Fruit fly (Drosophila melanogaster) whole organism, adult: ENCODE data around the gene CG14034.

Source experiments
- CG11617 ChIP-seq: fragments of 200-800 bp; sonication (Bioruptor generic); optimal IDR thresholded peaks from 2 replicates; lab custom pipeline; 2017; ENCODE audit warnings: mild to moderate bottlenecking, missing biosample characterization, missing genetic modification reagents, missing genetic modification characterization
- CG12768 ChIP-seq: fragments of 200-800 bp; sonication (Bioruptor generic); optimal IDR thresholded peaks from 2 replicates; lab custom pipeline; 2017; ENCODE audit warnings: missing biosample characterization, missing genetic modification characterization, mild to moderate bottlenecking, moderate library complexity, missing genetic modification reagents
- CG14711 ChIP-seq: fragments of 200-800 bp; sonication (Bioruptor generic); optimal IDR thresholded peaks from 2 replicates; lab custom pipeline; 2018; ENCODE audit warnings: missing biosample characterization, mild to moderate bottlenecking, missing genetic modification characterization, moderate library complexity
- CG1620 ChIP-seq: fragments of 200-800 bp; sonication (Bioruptor generic); optimal IDR thresholded peaks from 2 replicates; lab custom pipeline; 2016; ENCODE audit warnings: missing biosample characterization, missing genetic modification characterization
- CG33017 ChIP-seq: fragments of 200-800 bp; sonication (Bioruptor generic); optimal IDR thresholded peaks from 2 replicates; lab custom pipeline; 2018; ENCODE audit warnings: missing biosample characterization, mild to moderate bottlenecking, missing genetic modification characterization, moderate library complexity
- CG5204 ChIP-seq: fragments of 200-800 bp; sonication (Bioruptor generic); optimal IDR thresholded peaks from 2 replicates; lab custom pipeline; 2016; ENCODE audit warnings: missing biosample characterization, missing genetic modification characterization
- CG7045 ChIP-seq: fragments of 200-800 bp; sonication (Bioruptor generic); optimal IDR thresholded peaks from 2 replicates; lab custom pipeline; 2017; ENCODE audit warnings: missing biosample characterization, mild to moderate bottlenecking, missing genetic modification characterization
- CG7101 ChIP-seq: fragments of 200-800 bp; sonication (Bioruptor generic); optimal IDR thresholded peaks from 2 replicates; lab custom pipeline; 2018; ENCODE audit warnings: missing biosample characterization, mild to moderate bottlenecking, missing genetic modification characterization, moderate library complexity
- Clk ChIP-seq: fragments of 200-800 bp; sonication (Bioruptor generic); optimal IDR thresholded peaks from 2 replicates; lab custom pipeline; 2017; ENCODE audit warnings: missing biosample characterization, missing genetic modification characterization
- Crg-1 ChIP-seq: fragments of 200-800 bp; sonication (Bioruptor generic); optimal IDR thresholded peaks from 2 replicates; lab custom pipeline; 2016; ENCODE audit warnings: missing biosample characterization, missing genetic modification characterization
- Hr96 ChIP-seq: fragments of 200-800 bp; sonication (Bioruptor generic); optimal IDR thresholded peaks from 2 replicates; lab custom pipeline; 2016; ENCODE audit warnings: missing biosample characterization, missing genetic modification characterization
- Mnt ChIP-seq: fragments of 200-800 bp; sonication (Bioruptor generic); optimal IDR thresholded peaks from 2 replicates; lab custom pipeline; 2016; ENCODE audit warnings: missing biosample characterization, mild to moderate bottlenecking, missing genetic modification characterization
- bab1 ChIP-seq: fragments of 200-800 bp; sonication (Bioruptor generic); optimal IDR thresholded peaks from 3 replicates; lab custom pipeline; 2019; ENCODE audit warnings: missing biosample characterization, mild to moderate bottlenecking, missing genetic modification characterization, moderate library complexity
- cic ChIP-seq: fragments of 200-800 bp; sonication (Bioruptor generic); optimal IDR thresholded peaks from 2 replicates; lab custom pipeline; 2017; ENCODE audit warnings: missing biosample characterization, mild to moderate bottlenecking, missing genetic modification characterization, moderate library complexity
- cnc ChIP-seq, 2 experiments: fragments of >200 bp; optimal IDR thresholded peaks; 2 replicates each; lab custom pipeline; 2017
- kay ChIP-seq: fragments of 200-800 bp; sonication (Bioruptor generic); peaks from one replicate; lab custom pipeline; 2016; ENCODE audit warnings: missing biosample characterization, missing genetic modification characterization, borderline replicate concordance
- ovo ChIP-seq: fragments of 200-800 bp; sonication (Bioruptor generic); optimal IDR thresholded peaks from 2 replicates; lab custom pipeline; 2016; ENCODE audit warnings: missing biosample characterization, missing genetic modification characterization
- pad ChIP-seq: fragments of 200-800 bp; sonication (Bioruptor generic); optimal IDR thresholded peaks from 3 replicates; lab custom pipeline; 2017; ENCODE audit warnings: missing biosample characterization, missing genetic modification characterization, mild to moderate bottlenecking, moderate library complexity, missing genetic modification reagents
- tj ChIP-seq: fragments of 200-800 bp; sonication (Bioruptor generic); optimal IDR thresholded peaks from 3 replicates; lab custom pipeline; 2017; ENCODE audit warnings: missing biosample characterization, mild to moderate bottlenecking, missing genetic modification characterization, moderate library complexity
- toe ChIP-seq: fragments of 200-800 bp; sonication (Bioruptor generic); optimal IDR thresholded peaks from 2 replicates; lab custom pipeline; 2016; ENCODE audit warnings: missing biosample characterization, missing genetic modification characterization

Gene CG14034

DNA sequence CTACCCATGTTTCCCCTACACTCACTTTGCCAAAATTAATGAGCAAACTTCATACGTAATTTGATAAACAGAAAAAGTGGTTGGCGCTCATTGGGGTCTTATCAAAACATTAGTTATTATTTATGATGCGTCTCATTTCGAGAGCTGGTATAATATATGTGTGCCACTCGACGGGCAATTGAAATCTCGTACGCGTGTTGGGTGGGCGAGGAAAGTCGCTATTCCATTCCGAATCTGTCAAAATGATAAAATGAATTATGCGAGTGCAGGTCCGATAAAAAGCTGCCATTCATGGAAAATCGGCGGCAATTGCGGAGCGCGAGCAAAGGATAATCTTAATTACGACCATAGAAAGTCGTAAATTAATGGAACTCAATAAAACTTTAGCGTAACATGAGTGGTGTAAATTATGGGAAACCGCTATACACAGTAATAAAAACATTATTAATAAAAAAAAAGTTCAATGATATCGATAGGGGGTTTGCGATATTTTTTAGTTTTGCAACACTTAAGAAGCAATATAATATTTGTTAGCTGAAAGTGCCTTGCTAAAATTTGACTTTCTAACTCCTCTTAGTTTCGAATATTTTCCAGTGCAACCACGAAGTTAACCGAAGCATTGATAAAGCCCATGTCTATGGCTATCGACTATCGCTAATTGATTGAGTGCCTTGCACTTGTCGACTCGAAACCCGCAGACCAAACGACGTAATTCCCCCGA is 26.0 kb upstream of the CG14034 start:
- peak; percentile 16 for TF ChIP-seq Clk (GFP tag; lab: Kevin White, UChicago)
- peak; percentile 25 for TF ChIP-seq ovo (GFP tag; lab: Kevin White, UChicago)
- no peak for TF ChIP-seq cnc (optimal IDR thresholded peaks at IDR 0.05; lab: Kevin White, UChicago)
- TF ChIP-seq CG12768: peak; percentile 30
- peak; percentile 69 for TF ChIP-seq CG11617 (GFP tag; lab: Kevin White, UChicago)
- peak; percentile 70 for TF ChIP-seq CG7101 (tag; lab: Kevin White, UChicago)
- TF ChIP-seq toe (GFP tag; lab: Kevin White, UChicago): peak; percentile 4
- peak; percentile 53 for TF ChIP-seq kay (GFP tag; lab: Kevin White, UChicago)
- peak; percentile 27 for TF ChIP-seq Hr96 (GFP tag; lab: Kevin White, UChicago)
- TF ChIP-seq CG14711: peak; percentile 52
- peak; percentile 57 for TF ChIP-seq CG33017 (tag; lab: Kevin White, UChicago)
- peak; percentile 23 for TF ChIP-seq CG7045
- TF ChIP-seq pad (GFP tag; lab: Kevin White, UChicago): peak; percentile 10
- peak; percentile 67 for TF ChIP-seq cic (GFP tag; lab: Kevin White, UChicago)
- peak; percentile 13 for TF ChIP-seq Crg-1 (GFP tag; lab: Kevin White, UChicago)
- TF ChIP-seq Mnt: no peak
- TF ChIP-seq CG5204 (GFP tag; lab: Kevin White, UChicago): peak; percentile 55
- peak; percentile 15 for TF ChIP-seq tj
- no peak for TF ChIP-seq CG1620 (GFP tag; lab: Kevin White, UChicago)
- no peak for TF ChIP-seq bab1

DNA sequence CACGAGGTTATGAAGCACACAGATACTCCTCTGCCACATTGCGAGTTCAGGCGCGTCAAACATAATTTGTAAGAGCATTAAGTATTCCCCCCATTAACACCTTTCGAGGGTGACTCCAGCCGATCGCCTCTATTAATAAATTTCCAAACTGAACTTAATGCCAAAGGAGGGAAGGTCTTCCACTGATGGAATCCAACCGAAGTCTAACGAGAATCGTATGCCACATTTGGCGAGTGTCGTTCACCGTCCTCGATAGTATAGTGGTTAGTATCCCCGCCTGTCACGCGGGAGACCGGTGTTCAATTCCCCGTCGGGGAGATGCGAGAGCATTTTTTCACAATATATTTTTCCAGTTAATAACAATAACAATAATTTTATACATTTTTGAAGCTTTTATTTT is 24.2 kb upstream of the CG14034 start:
- TF ChIP-seq CG14711: no peak
- TF ChIP-seq bab1: peak; percentile 9

DNA sequence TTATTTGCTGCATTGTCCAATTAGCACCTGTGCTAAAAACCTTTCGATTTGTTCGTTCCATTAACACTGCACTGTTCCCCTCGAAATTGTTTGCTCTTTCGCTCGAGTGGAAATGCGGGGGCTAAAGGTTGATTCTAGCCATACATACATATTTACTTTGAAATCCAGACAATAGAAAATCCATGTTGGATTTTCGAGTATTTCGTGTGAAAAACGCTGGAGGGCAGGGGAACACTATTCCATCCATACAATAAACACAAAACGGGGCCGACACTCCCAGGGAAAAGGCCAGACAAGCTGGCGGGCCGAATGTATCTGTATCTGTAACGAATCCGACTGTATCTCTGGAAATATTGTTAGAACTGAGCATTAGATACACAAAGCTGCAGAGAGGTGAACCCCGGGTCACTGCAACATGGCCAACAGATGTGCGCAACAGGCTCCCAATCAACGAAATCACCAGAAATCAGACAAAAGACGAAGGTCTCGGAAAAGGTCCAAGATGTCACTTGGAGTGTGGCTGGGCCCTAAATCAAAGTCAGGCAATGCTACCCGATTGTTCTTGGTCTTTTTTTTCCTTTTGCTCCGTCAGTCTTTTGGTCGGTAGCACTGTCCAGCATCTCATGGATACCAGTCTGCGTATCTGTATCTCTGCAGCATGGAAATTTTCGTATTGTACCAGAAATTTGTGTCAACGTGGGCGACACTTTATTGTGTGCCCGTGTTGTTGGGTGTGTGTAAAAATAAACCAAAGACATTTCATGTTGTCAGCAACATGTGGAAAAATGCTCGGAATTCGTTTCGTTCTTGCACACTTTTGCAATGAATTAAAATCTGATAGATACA is 23.3 kb upstream of the CG14034 start:
- TF ChIP-seq Clk (GFP tag; lab: Kevin White, UChicago) (no peak), CG14711 (no peak), CG12768 (no peak), CG7101 (tag; lab: Kevin White, UChicago) (no peak), Crg-1 (GFP tag; lab: Kevin White, UChicago) (no peak), ovo (GFP tag; lab: Kevin White, UChicago) (no peak), tj (no peak), cnc (optimal IDR thresholded peaks at IDR 0.05; lab: Kevin White, UChicago) (no peak)

DNA sequence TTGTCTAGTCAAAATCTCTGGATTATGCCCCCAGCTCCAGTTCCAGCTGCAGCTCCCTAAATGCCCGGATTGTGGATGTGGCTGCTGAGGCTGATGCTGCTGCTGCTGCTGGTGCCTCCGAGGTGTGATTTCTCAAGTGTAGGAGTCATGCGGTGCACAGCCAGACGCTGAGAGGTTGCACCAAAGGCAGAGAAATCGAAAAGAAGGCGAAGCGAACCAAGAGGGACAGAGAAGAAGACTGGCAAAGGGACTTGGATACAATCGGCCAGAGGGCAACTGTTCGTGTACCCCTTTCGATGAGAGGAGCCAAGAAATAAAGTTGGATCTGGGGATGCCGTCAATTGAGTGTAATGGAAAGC is 22.2 kb upstream of the CG14034 start:
- TF ChIP-seq Mnt (no peak), CG7045 (no peak), CG14711 (no peak), CG7101 (tag; lab: Kevin White, UChicago) (no peak), CG33017 (tag; lab: Kevin White, UChicago) (no peak), Crg-1 (GFP tag; lab: Kevin White, UChicago) (no peak)

DNA sequence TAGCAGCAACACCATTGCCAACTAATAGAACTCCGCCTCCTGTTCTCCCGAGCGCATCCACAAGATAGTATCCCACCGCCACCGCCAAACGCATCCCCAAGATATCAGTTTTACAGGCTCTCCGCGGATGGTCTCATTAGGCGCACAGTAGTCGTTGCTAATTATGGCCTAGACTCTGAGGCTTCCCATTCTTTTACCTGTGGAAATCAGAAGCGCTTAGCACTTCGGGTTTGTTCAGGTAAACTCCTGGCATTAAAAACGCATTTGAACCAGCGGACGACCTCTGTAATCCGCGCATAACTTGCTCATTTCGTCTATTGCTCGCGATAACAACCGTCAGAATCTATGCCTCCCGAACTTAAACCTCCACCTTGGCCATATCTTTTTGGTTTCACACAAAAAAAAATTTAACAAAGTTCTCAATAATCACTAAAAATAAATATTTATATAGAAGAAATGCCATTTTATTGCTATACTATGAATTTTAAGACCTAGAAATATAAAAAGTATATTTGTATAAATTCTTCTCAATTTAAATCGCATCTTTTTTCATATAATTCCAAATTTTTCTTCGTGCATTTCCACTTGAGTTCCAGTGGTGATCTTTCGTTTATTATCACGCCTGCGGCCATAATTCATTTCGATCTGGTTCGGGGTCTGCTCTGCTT is 21.7 kb upstream of the CG14034 start:
- TF ChIP-seq tj (no peak), cic (GFP tag; lab: Kevin White, UChicago) (no peak), CG7045 (no peak), CG33017 (tag; lab: Kevin White, UChicago) (no peak), kay (GFP tag; lab: Kevin White, UChicago) (peak; percentile 51), Mnt (no peak), CG1620 (GFP tag; lab: Kevin White, UChicago) (no peak), cnc (optimal IDR thresholded peaks at IDR 0.05; lab: Kevin White, UChicago) (no peak)

DNA sequence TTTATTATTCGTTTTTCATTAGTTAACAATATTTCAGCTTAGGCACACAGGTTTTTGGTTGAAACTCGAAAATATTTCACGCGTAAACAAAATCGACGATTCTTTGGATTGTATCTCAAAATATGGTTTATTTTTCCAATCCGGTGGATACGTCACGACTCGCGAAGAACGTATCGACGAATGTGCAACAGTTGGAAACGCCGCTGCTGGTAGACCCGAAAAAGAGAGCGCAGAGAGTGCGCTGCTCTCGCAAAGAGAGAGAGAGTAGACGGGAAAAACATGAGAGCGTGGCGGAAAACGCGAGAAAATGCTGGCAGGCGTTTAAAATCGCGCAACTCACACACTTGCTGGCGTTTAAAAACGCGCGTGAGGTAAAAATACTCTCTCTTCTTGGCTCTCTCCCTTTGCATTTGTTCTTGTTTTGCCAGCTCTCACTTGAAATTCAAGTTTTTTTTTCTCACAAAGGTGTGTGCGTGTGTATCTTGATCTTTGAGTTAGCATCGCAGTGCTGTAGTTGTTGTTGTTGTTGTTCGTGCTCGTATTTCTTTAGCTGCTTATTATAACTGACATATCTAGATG is 20.9 kb upstream of the CG14034 start:
- TF ChIP-seq Mnt (peak; percentile 31), tj (peak; percentile 92), CG33017 (tag; lab: Kevin White, UChicago) (peak; percentile 8), CG14711 (no peak), CG7101 (tag; lab: Kevin White, UChicago) (peak; percentile 20), CG7045 (no peak), cnc (optimal IDR thresholded peaks at IDR 0.05; lab: Kevin White, UChicago) (no peak)
